Fruit fly (Drosophila melanogaster): ENCODE data around the gene CG6865.

DNA sequence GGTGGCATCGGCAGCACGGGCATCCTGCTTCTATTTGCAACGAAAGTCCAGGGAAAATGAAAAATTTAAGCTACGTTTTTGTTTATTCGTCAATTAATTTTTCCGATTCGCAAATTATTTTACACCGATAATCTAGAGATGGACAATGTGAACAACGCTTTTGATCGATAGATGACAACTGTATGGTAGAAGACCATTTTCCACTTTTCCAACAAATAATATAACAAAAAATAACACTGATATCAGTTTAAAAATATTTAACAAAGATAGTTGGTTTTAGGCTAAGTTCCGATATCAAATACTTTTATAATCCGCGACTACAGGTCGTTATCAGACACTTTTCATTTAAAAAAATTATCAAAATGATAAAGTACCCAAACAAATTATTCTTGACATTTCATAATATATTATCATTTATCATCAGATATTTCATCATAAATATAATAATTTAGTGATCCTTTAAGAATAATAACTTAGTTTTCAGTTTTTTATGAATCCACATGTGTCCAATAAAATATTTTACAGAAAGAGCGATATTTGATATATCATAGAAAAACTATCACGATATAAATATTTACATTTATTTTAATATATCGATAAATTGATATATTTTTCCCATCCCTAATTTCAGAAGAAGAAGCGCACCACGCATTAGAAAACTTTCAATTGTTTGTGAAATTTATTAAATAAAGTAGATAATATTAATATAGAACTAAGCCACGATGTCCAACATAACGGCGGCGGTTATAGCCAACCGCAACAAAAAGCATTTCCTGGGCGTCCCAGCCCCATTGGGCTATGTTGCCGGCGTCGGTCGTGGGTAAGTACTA, 41.5 kb downstream of the CG6865 start, which contains the start of the genes CSN1b and Prp6:
- TF ChIP-seq fru (optimal IDR thresholded peaks at IDR 0.05), result no peak
- TF ChIP-seq CG8944 (GFP tag; optimal IDR thresholded peaks at IDR 0.05), result no peak
- no peak for TF ChIP-seq CG12104 (GFP tag; optimal IDR thresholded peaks at IDR 0.05)
- no peak for TF ChIP-seq CG34376 (GFP tag; optimal IDR thresholded peaks at IDR 0.05)
- no peak for TF ChIP-seq CG12219 (GFP tag; optimal IDR thresholded peaks at IDR 0.05)
- no peak for TF ChIP-seq CG17359 (tag; optimal IDR thresholded peaks at IDR 0.05)
- TF ChIP-seq CG11695 (GFP tag; IDR thresholded peaks at IDR 0.05), result no peak
- no peak for TF ChIP-seq Dbx (GFP tag; IDR thresholded peaks at IDR 0.05)
- no peak for TF ChIP-seq CG17802 (tag; optimal IDR thresholded peaks at IDR 0.05)
